Worm (Caenorhabditis elegans) whole organism, L1 larva: ENCODE data around the gene C47E8.11.

Experiments
- C16A3.4 ChIP-seq: fragments of 150-350 bp; optimal IDR thresholded peaks from 2 replicates; lab custom pipeline; 2014; ENCODE audit warnings: missing biosample characterization, missing genetic modification characterization
- Y116A8C.19 ChIP-seq: sonication (generic microtip); optimal IDR thresholded peaks from 2 replicates; lab custom pipeline; 2016; ENCODE audit warnings: missing compliant biosample characterization, missing genetic modification characterization, borderline replicate concordance
- alr-1 ChIP-seq: fragments of 200-800 bp; sonication (Bioruptor generic); optimal IDR thresholded peaks from 2 replicates; lab custom pipeline; 2018; ENCODE audit warnings: borderline replicate concordance, mild to moderate bottlenecking, missing genetic modification characterization, missing compliant biosample characterization
- aly-2 ChIP-seq: fragments of 150-350 bp; optimal IDR thresholded peaks from 2 replicates; lab custom pipeline; 2014; ENCODE audit warnings: missing biosample characterization, missing genetic modification characterization
- ama-1 ChIP-seq: fragments of 150-350 bp; optimal IDR thresholded peaks from 2 replicates; lab custom pipeline; 2014
- blmp-1 ChIP-seq: fragments of 150-350 bp; optimal IDR thresholded peaks from 2 replicates; lab custom pipeline; 2014; ENCODE audit warnings: missing biosample characterization, missing genetic modification characterization
- dpl-1 ChIP-seq, 3 experiments: fragments of 150-350 bp in 2 of 3; sonication (generic microtip) in 1 of 3; optimal IDR thresholded peaks; 2 replicates each; lab custom pipeline; 2014 to 2017; ENCODE audit warnings: missing biosample characterization in 3 of 3, missing genetic modification characterization in 3 of 3, missing genetic modification reagents in 3 of 3
- efl-1 ChIP-seq, 4 experiments: fragments of 150-350 bp; optimal IDR thresholded peaks in 3 of 4; peaks in 1 of 4; 1 replicate in 1 of 4; 2 replicates in 3 of 4; lab custom pipeline; 2014; ENCODE audit warnings: missing biosample characterization in 2 of 4, missing genetic modification characterization in 2 of 4, missing genetic modification reagents in 2 of 4
- egl-13 ChIP-seq: sonication (generic microtip); optimal IDR thresholded peaks from 2 replicates; lab custom pipeline; 2016; ENCODE audit warnings: missing genotype, missing genetic modification reagents, missing genetic modification characterization, missing compliant biosample characterization
- elt-2 ChIP-seq: sonication (generic microtip); optimal IDR thresholded peaks from 2 replicates; lab custom pipeline; 2016; ENCODE audit warnings: missing genetic modification characterization, mild to moderate bottlenecking, inconsistent platforms, missing compliant biosample characterization, missing genetic modification reagents
- fkh-8 ChIP-seq: sonication (generic microtip); optimal IDR thresholded peaks from 2 replicates; lab custom pipeline; 2016; ENCODE audit warnings: mild to moderate bottlenecking, missing genetic modification characterization, missing compliant biosample characterization
- fos-1 ChIP-seq: fragments of 150-350 bp; optimal IDR thresholded peaks from 2 replicates; lab custom pipeline; 2014; ENCODE audit warnings: missing biosample characterization, missing genetic modification characterization
- hpl-2 ChIP-seq: fragments of 150-350 bp; optimal IDR thresholded peaks from 2 replicates; lab custom pipeline; 2014; ENCODE audit warnings: missing biosample characterization, missing genetic modification reagents, missing genetic modification characterization
- isw-1 ChIP-seq: fragments of 200-800 bp; sonication (Bioruptor generic); IDR thresholded peaks from 2 replicates; pipeline ENCODE4 v1.3.6; 2022; ENCODE audit warnings: missing genetic modification characterization, missing compliant biosample characterization
- jun-1 ChIP-seq: fragments of 150-350 bp; optimal IDR thresholded peaks from 2 replicates; lab custom pipeline; 2014; ENCODE audit warnings: missing biosample characterization, missing genetic modification reagents, missing genetic modification characterization
- lin-14 ChIP-seq: fragments of 200-800 bp; sonication (Bioruptor generic); optimal IDR thresholded peaks from 2 replicates; lab custom pipeline; 2018; ENCODE audit warnings: mild to moderate bottlenecking, missing genetic modification characterization, moderate library complexity, missing compliant biosample characterization
- lin-35 ChIP-seq, 2 experiments: fragments of 150-350 bp; optimal IDR thresholded peaks; 2 replicates each; lab custom pipeline; 2014; ENCODE audit warnings: missing biosample characterization in 2 of 2, missing genetic modification characterization in 2 of 2, missing genetic modification reagents in 2 of 2
- lir-3 ChIP-seq: sonication (generic microtip); optimal IDR thresholded peaks from 2 replicates; lab custom pipeline; 2016; ENCODE audit warnings: mild to moderate bottlenecking, missing genetic modification characterization, moderate library complexity, missing compliant biosample characterization; ENCODE audit not compliant: poor library complexity
- mab-9 ChIP-seq: fragments of 200-800 bp; sonication (Bioruptor generic); IDR thresholded peaks from 2 replicates; pipeline ENCODE4 v1.3.6; 2022; ENCODE audit warnings: missing genetic modification reagents, missing genetic modification characterization, missing compliant biosample characterization
- mdl-1 ChIP-seq, 2 experiments: fragments of 150-350 bp; optimal IDR thresholded peaks; 2 replicates each; lab custom pipeline; 2014 to 2017; ENCODE audit warnings: missing biosample characterization in 2 of 2, missing genetic modification characterization in 2 of 2, inconsistent platforms in 1 of 2
- mef-2 ChIP-seq: fragments of 150-350 bp; optimal IDR thresholded peaks from 2 replicates; lab custom pipeline; 2014; ENCODE audit warnings: missing biosample characterization, missing genetic modification characterization
- mep-1 ChIP-seq: fragments of 150-350 bp; optimal IDR thresholded peaks from 2 replicates; lab custom pipeline; 2014; ENCODE audit warnings: missing biosample characterization, missing genetic modification characterization
- nhr-19 ChIP-seq: fragments of 200-800 bp; sonication (Bioruptor generic); conservative IDR thresholded peaks from 2 replicates; pipeline ENCODE4 v1.3.6; 2022; ENCODE audit warnings: missing genetic modification characterization, missing compliant biosample characterization
- nhr-20 ChIP-seq: sonication (generic microtip); optimal IDR thresholded peaks from 2 replicates; lab custom pipeline; 2016; ENCODE audit warnings: mild to moderate bottlenecking, missing genetic modification characterization, missing compliant biosample characterization
- nhr-76 ChIP-seq: sonication (generic microtip); optimal IDR thresholded peaks from 2 replicates; lab custom pipeline; 2017; ENCODE audit warnings: missing biosample characterization, missing genetic modification characterization
- nhr-84 ChIP-seq: sonication (generic microtip); optimal IDR thresholded peaks from 2 replicates; lab custom pipeline; 2017; ENCODE audit warnings: missing biosample characterization, missing genetic modification characterization
- nhr-85 ChIP-seq: sonication (generic microtip); peaks from one replicate; lab custom pipeline; 2016; ENCODE audit warnings: missing genetic modification characterization, inconsistent platforms, missing compliant biosample characterization
- pqm-1 ChIP-seq: sonication (generic microtip); optimal IDR thresholded peaks from 3 replicates; lab custom pipeline; 2017; ENCODE audit warnings: missing biosample characterization, missing genetic modification characterization
- rnt-1 ChIP-seq: sonication (generic microtip); optimal IDR thresholded peaks from 2 replicates; lab custom pipeline; 2016; ENCODE audit warnings: mild to moderate bottlenecking, missing genetic modification characterization, moderate library complexity, missing compliant biosample characterization
- snu-23 ChIP-seq: sonication (generic microtip); optimal IDR thresholded peaks from 2 replicates; lab custom pipeline; 2016; ENCODE audit warnings: missing genetic modification characterization, missing compliant biosample characterization
- swsn-7 ChIP-seq: sonication (generic microtip); optimal IDR thresholded peaks from 2 replicates; lab custom pipeline; 2016; ENCODE audit warnings: missing genetic modification characterization, missing compliant biosample characterization
- tbx-2 ChIP-seq: sonication (generic microtip); optimal IDR thresholded peaks from 2 replicates; lab custom pipeline; 2016; ENCODE audit warnings: missing genetic modification characterization, missing compliant biosample characterization
- tlp-1 ChIP-seq: fragments of 150-350 bp; optimal IDR thresholded peaks from 2 replicates; lab custom pipeline; 2014; ENCODE audit warnings: missing biosample characterization, missing genetic modification characterization
- vab-15 ChIP-seq: sonication (generic microtip); optimal IDR thresholded peaks from 2 replicates; lab custom pipeline; 2017; ENCODE audit warnings: missing genotype, mild to moderate bottlenecking, missing genetic modification characterization, missing compliant biosample characterization
- zag-1 ChIP-seq: fragments of 150-350 bp; optimal IDR thresholded peaks from 2 replicates; lab custom pipeline; 2014; ENCODE audit warnings: missing biosample characterization, missing genetic modification characterization

Gene C47E8.11

DNA sequence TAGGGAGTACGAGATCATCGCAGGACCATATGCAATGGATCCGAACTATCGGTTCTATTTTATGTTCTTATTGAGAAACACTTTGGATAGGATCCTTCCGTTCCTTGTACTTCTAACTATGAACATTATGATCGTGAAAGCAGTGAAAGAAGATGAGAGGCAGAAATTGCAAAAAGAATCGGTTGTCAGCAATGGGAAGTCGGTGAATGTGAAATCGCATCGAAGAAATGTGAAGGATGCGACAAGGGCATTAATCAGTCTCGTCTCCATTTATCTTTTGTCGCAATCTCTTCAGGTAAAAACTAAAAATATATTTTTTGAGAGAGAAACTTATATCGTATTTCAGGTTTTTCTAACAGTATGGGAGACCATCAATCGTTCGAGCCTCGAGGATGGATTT lies 5.5 kb upstream of the C47E8.11 start:
- no peak for TF ChIP-seq nhr-76
- TF ChIP-seq blmp-1: peak; percentile 58
- TF ChIP-seq nhr-85 (tag; lab: Kevin White, UChicago): peak; percentile 71
- TF ChIP-seq lin-14 (GFP tag; lab: Kevin White, UChicago): no peak
- no peak for TF ChIP-seq pqm-1 (tag; lab: Kevin White, UChicago)
- TF ChIP-seq aly-2 (tag; lab: Kevin White, UChicago): no peak
- TF ChIP-seq, all 84 proteins: peak for 2

DNA sequence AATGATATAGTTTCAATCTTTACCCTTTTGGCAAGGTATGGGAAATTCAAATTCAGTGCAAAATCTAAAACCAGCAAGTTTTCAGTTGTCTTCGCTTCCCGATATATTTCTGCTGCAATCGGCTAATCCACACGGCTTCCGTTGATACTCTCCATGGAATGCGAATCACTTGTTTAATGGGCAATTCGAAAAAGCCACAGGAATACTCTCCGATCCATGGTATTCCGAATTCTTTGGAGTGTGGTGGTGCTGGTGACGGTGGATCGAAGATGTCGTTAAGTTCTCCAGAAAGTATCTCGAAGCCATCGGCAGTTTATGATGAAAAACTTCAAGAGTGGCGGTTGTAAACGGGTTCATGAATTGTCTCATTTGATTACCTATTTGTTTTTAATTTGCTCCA lies 5.1 kb upstream of the C47E8.11 start:
- TF ChIP-seq jun-1 (tag; lab: Kevin White, UChicago) (no peak), ama-1 (lab: Kevin White, UChicago) (peak; percentile 22), Y116A8C.19 (tag; lab: Kevin White, UChicago) (no peak), efl-1 (optimal IDR thresholded peaks at IDR 0.05; lab: Kevin White, UChicago) (no peak), efl-1 (GFP tag; optimal IDR thresholded peaks at IDR 0.05 in 1 of 2; lab: Kevin White, UChicago) (peak in 1 of 2 experiments; percentile 81), rnt-1 (tag; lab: Kevin White, UChicago) (no peak), nhr-19 (GFP tag; lab: Robert Waterston, UW) (no peak), mep-1 (no peak), C16A3.4 (tag; lab: Kevin White, UChicago) (no peak), lin-35 (GFP tag; optimal IDR thresholded peaks at IDR 0.05; lab: Kevin White, UChicago) (no peak), hpl-2 (no peak)

DNA sequence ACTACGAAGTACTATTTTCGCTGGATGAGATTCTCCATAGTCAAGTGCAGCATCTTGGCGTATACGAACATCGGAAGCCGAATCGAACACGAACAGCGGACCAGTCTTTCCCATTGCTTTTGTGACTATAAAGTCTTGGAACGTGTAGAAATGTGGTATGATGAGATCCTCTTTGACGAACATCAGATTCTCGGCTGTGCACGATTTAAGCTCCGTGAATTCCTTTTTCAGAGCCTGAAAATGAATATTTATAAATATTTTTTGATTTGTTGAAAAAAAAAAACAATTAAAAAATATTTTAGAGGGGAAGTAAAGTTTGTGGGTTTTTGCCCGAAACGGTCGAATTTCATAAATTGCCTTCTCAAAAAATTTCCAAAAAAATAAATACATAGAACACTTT lies 4.5 kb upstream of the C47E8.11 start:
- TF ChIP-seq egl-13 (tag; lab: Kevin White, UChicago) (no peak), efl-1 (optimal IDR thresholded peaks at IDR 0.05; lab: Kevin White, UChicago) (no peak), efl-1 (GFP tag; optimal IDR thresholded peaks at IDR 0.05 in 1 of 2; lab: Kevin White, UChicago) (peak in 1 of 2 experiments; percentile 90)

DNA sequence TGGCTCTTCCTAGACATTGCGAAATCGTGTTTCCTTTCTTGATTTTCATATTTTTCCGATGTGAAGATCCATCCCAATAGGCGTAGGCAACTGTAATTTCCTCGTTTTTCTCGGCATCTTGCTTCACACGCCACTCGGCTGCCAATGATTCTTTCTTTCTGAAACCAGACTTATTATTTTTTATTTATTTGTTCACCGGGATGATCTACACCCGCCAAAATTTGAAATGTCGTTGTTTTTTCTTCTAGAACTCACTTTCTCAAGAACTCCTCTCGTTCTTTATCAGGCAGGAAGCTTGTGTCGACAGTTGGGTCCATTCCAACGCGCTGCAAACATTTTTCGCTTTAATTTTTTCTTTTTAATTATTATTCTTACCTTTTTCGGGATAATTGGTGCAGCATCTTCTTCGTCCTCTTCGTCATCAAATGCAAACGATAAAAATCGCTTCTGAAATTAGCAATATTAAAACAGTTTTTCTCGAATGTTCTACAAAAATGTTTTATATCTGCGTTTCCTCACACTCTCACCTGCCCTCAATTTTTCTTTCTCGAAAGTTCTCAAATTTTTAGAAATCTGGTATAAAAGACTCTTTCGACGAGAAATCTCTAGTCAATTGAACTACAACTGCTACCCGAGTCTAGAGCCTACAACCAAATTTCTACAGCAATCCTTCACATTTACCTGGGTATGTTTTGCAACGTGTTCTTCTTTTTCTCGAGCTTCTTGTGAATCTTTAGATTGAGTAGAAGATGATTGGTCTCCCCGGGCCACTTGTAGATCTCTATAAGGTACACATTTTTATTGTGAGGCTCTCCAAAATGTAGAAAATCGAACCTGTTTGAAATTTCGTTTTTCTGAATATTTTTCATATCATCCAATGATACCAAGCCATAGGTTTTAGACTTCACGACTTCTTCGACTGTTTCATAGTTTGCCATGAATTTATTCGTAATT lies 3.8 kb upstream of the C47E8.11 start, which contains the start of gene hsp-90:
TSS of gene hsp-90 (plus strand) at position 560 of the 954 bp plus-strand sequence.
- no peak for TF ChIP-seq elt-2 (tag; lab: Kevin White, UChicago)
- no peak for TF ChIP-seq tbx-2
- no peak for TF ChIP-seq alr-1
- no peak for TF ChIP-seq vab-15 (tag; lab: Kevin White, UChicago)
- TF ChIP-seq tlp-1 (tag; lab: Kevin White, UChicago): no peak
- TF ChIP-seq isw-1 (GFP tag; lab: Robert Waterston, UW): no peak
- peak; percentile 3 for TF ChIP-seq snu-23 (GFP tag; lab: Kevin White, UChicago)
- no peak for TF ChIP-seq zag-1 (tag; lab: Kevin White, UChicago)
- no peak for TF ChIP-seq blmp-1
- peak; percentile 8 for TF ChIP-seq nhr-20 (tag; lab: Kevin White, UChicago)
- TF ChIP-seq dpl-1 (GFP tag; optimal IDR thresholded peaks at IDR 0.05; lab: Kevin White, UChicago): no peak
- TF ChIP-seq fos-1 (tag; lab: Kevin White, UChicago): no peak
- no peak for TF ChIP-seq efl-1 (optimal IDR thresholded peaks at IDR 0.05; lab: Kevin White, UChicago)
- peak in 1 of 2 experiments; percentile 50 for TF ChIP-seq efl-1 (GFP tag; optimal IDR thresholded peaks at IDR 0.05 in 1 of 2; lab: Kevin White, UChicago)
- no peak for TF ChIP-seq nhr-76
- no peak for TF ChIP-seq mdl-1 (tag; optimal IDR thresholded peaks at IDR 0.05; lab: Kevin White, UChicago)
- TF ChIP-seq lir-3 (tag; lab: Kevin White, UChicago): no peak
- no peak for TF ChIP-seq fkh-8
- no peak for TF ChIP-seq egl-13 (tag; lab: Kevin White, UChicago)
- no peak for TF ChIP-seq mef-2 (tag; lab: Kevin White, UChicago)
- no peak for TF ChIP-seq nhr-84
- TF ChIP-seq mab-9: no peak
- TF ChIP-seq hpl-2: no peak
- no peak for TF ChIP-seq swsn-7 (tag; lab: Kevin White, UChicago)
